Fruit fly (Drosophila melanogaster): ENCODE results near the gene LanB1.
A peak's percentile ranks its signal among the peaks of the same experiment; 100 is the strongest.

LanB1 gene

DNA sequence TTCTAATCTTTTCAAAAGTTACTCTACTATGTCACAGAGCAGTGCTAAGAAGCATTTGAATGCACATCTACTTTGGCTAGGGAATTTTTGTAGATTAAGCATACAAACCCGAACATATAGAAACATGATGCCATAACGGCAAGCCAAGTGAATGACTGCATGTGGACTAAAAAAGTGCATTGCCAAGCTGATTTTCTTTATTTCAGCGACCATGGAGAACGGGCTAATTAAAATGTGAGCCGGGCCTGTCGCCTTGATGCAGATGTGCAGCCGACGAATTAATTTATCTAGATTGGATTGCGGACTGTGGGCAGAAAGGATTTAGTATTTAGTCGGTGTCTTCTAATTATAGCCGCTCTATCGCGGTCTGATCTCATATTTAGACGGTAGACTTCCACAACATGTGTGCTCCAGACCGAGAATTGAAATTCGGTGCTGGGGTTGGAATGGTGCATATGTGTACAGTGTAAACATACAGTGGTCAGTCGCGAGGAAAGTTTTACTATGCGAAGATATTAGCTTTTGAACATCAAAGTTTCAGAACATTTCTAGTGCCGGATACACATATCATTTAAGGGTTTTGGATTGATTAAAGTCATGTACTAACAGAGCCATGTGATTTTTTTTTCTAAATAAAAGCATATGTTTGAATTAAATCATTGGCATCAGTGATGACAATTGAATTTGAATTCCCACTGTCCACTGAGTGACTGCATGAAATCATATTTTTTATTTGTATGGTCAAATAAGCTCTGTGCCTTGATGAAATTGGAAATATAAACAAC, 1.5 kb downstream of the LanB1 start:
- TF ChIP-seq Lpt (GFP tag; optimal IDR thresholded peaks at IDR 0.05): no peak
- TF ChIP-seq achi (GFP tag; optimal IDR thresholded peaks at IDR 0.05): no peak
- 0 out of 3 replicates have a peak, but pooled peaks have one; percentile 19 for TF ChIP-seq eg (GFP tag; IDR thresholded peaks at IDR 0.05)
- no peak for TF ChIP-seq Hr38 (GFP tag; optimal IDR thresholded peaks at IDR 0.05)
- peak; percentile 7 for TF ChIP-seq CG10631 (GFP tag; optimal IDR thresholded peaks at IDR 0.05)
- peak; percentile 33 for TF ChIP-seq CG32006 (GFP tag; optimal IDR thresholded peaks at IDR 0.05)
- no peak for TF ChIP-seq CG11762 (GFP tag; optimal IDR thresholded peaks at IDR 0.05; ENCODE audit: insufficient read depth)
- TF ChIP-seq Met (GFP tag; optimal IDR thresholded peaks at IDR 0.05): no peak
- TF ChIP-seq CG15336 (GFP tag; IDR thresholded peaks at IDR 0.05): peak; percentile 36; the same call in 1 of the 2 replicates
- no peak for TF ChIP-seq Sox102F (GFP tag; optimal IDR thresholded peaks at IDR 0.05)
- no peak for TF ChIP-seq CG11294 (GFP tag; IDR thresholded peaks at IDR 0.05)
- no peak for TF ChIP-seq CG31627 (GFP tag; optimal IDR thresholded peaks at IDR 0.05)
- no peak for TF ChIP-seq dsx (GFP tag; optimal IDR thresholded peaks at IDR 0.05; ENCODE audit: poor library complexity, severe bottlenecking)
- TF ChIP-seq Hr4 (GFP tag; optimal IDR thresholded peaks at IDR 0.05): peak; percentile 15
- TF ChIP-seq Ets96B (tag; optimal IDR thresholded peaks at IDR 0.05): no peak
- peak; percentile 3 for TF ChIP-seq OdsH (GFP tag; optimal IDR thresholded peaks at IDR 0.05)
- TF ChIP-seq dac (GFP tag; optimal IDR thresholded peaks at IDR 0.05): no peak
- TF ChIP-seq ss (GFP tag; optimal IDR thresholded peaks at IDR 0.05): no peak
- TF ChIP-seq Hr39 (GFP tag; optimal IDR thresholded peaks at IDR 0.05): no peak
- no peak for TF ChIP-seq vri (GFP tag; optimal IDR thresholded peaks at IDR 0.05)
- no peak for TF ChIP-seq acj6 (GFP tag; optimal IDR thresholded peaks at IDR 0.05)

DNA sequence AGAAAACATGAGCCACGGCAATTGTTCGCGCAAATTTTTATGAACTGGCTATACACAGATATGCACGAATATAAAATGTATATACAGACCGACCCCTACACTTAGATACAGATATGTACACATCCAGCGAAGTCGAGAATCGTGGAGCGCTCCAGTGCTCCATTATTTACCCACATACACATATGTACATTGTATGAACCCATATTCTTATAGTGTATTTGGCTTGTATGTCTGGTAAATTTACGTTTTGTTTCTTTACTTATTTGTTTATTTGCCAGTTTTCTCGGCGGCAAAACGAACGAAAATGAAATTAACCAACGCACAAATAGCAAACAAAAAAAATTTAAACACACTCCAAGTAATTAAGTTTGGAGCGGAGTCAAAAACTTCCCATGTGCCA, 2.1 kb downstream of the LanB1 start:
- peak in 1 of 2 experiments; percentile 44 for TF ChIP-seq ss (GFP tag; optimal IDR thresholded peaks at IDR 0.05)
- peak; percentile 18 for TF ChIP-seq dsx (GFP tag; optimal IDR thresholded peaks at IDR 0.05; ENCODE audit: poor library complexity, severe bottlenecking)
- TF ChIP-seq fkh (GFP tag; optimal IDR thresholded peaks at IDR 0.05): peak; percentile 99
- TF ChIP-seq pdm3 (GFP tag; optimal IDR thresholded peaks at IDR 0.05): no peak
- TF ChIP-seq CG15336 (GFP tag; IDR thresholded peaks at IDR 0.05): no peak
- peak; percentile 32 for TF ChIP-seq CG6808 (GFP tag; optimal IDR thresholded peaks at IDR 0.05)
- peak; percentile 72 for TF ChIP-seq Eip78C (GFP tag)

DNA sequence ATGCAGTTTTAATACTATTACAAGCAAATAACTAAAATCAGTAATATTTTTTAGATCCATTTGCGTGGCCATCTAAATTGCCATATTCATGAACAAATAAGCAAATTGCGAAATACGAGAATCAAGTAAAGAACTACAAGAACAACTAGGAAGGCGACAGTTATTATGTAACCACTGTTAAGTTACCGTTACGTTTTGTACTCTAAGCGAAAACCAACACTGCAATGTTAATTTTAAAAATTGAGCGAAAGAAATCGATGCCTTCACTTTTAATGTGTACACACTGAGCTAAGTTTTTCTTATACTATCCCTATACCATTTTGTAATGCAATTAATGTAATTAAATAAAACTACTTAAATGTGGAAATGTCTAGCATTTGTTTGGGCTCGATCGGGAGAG, 9.2 kb downstream of the LanB1 start:
- no peak for TF ChIP-seq Sox15 (GFP tag; optimal IDR thresholded peaks at IDR 0.05)
- TF ChIP-seq vri (GFP tag; optimal IDR thresholded peaks at IDR 0.05): peak; percentile 11

DNA sequence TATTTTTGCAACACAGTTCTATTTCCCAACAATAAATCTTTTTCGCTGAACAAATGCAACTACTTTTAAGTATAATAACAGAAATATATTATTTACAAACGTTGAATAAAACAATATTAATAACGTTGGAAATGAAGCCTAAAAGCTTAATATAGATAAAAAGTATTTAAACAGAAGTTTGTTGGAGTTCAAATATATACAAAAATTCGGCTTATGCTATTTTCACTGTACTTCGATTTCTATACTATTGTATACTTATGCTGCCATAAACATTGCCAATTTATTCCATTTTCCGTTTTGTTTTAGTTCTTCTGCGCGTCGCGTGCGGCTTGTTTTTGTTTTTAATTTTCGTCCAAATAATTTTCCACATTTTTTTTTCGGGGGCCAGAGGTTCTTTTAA, 9.6 kb downstream of the LanB1 start, which contains the start of gene CG7115:
CG7115 (plus strand) TSS at position 301 of the 400 bp plus-strand sequence.
- TF ChIP-seq Sox15 (GFP tag; optimal IDR thresholded peaks at IDR 0.05) (no peak), Gug (GFP tag; IDR thresholded peaks at IDR 0.05) (no peak), dac (GFP tag; optimal IDR thresholded peaks at IDR 0.05) (no peak), CG3919 (GFP tag; optimal IDR thresholded peaks at IDR 0.05) (no peak), Sox14 (GFP tag; optimal IDR thresholded peaks at IDR 0.05) (no peak), Ets21C (GFP tag; optimal IDR thresholded peaks at IDR 0.05) (no peak), CG10669 (GFP tag; optimal IDR thresholded peaks at IDR 0.05) (no peak), Smox (GFP tag; optimal IDR thresholded peaks at IDR 0.05) (no peak), Eip78C (GFP tag) (no peak), achi (GFP tag; optimal IDR thresholded peaks at IDR 0.05) (no peak), Hr38 (GFP tag; optimal IDR thresholded peaks at IDR 0.05) (no peak), Hr4 (GFP tag; optimal IDR thresholded peaks at IDR 0.05) (no peak), salr (GFP tag; optimal IDR thresholded peaks at IDR 0.05) (no peak), CG32006 (GFP tag; optimal IDR thresholded peaks at IDR 0.05) (no peak), CG8319 (GFP tag; optimal IDR thresholded peaks at IDR 0.05) (no peak), CG7368 (GFP tag; optimal IDR thresholded peaks at IDR 0.05) (no peak), CG8632 (GFP tag; optimal IDR thresholded peaks at IDR 0.05) (no peak), lz (GFP tag; optimal IDR thresholded peaks at IDR 0.05) (no peak), vri (GFP tag; optimal IDR thresholded peaks at IDR 0.05) (no peak), dsx (GFP tag; optimal IDR thresholded peaks at IDR 0.05; ENCODE audit: poor library complexity, severe bottlenecking) (no peak)

All from whole organism, prepupa.